Worm (Caenorhabditis elegans): ENCODE measurements around the gene ZC455.1.

DNA sequence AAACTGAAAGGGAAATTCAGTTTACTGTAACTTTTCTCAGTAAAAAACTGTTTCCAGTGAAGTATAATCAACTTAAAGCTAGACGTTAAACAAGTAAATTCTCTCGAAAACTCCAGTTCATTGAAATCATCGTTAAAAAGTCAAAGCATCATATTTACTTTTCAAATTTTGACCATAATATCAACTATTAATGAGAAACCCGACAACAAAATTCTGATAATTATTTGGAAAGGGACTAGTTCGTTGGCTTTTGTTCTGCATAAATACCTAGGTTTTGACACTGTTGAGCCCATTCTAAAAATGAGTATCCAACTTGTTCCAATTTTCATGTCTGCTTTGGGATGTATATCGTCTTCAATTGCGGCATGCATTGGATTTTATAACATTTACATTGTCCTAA is 32.9 kb downstream of the ZC455.1 start, which contains the start of gene ZC443.7:
- TF ChIP-seq dao-5 (tag; optimal IDR thresholded peaks at IDR 0.05) (no peak), W03F9.2 (tag; optimal IDR thresholded peaks at IDR 0.05) (no peak), him-1 (tag; optimal IDR thresholded peaks at IDR 0.05) (no peak)
